Worm (Caenorhabditis elegans) whole organism, L4 larva: ENCODE results near the gene C08F11.13.

Experiments
- ama-1 ChIP-seq: fragments of 150-350 bp; optimal IDR thresholded peaks from 2 replicates; lab custom pipeline; 2014; ENCODE audit warnings: inconsistent platforms, mixed read lengths
- ceh-28 ChIP-seq: fragments of 150-350 bp; optimal IDR thresholded peaks from 2 replicates; lab custom pipeline; 2014; ENCODE audit warnings: missing biosample characterization, missing genetic modification reagents, missing genetic modification characterization
- ceh-82 ChIP-seq: sonication (generic microtip); optimal IDR thresholded peaks from 2 replicates; lab custom pipeline; 2017; ENCODE audit warnings: missing biosample characterization, missing genetic modification characterization
- fkh-10 ChIP-seq: fragments of 150-350 bp; optimal IDR thresholded peaks from 2 replicates; lab custom pipeline; 2014; ENCODE audit warnings: missing biosample characterization, missing genetic modification reagents, missing genetic modification characterization
- hlh-11 ChIP-seq: fragments of 200-800 bp; sonication (Bioruptor generic); optimal IDR thresholded peaks from 2 replicates; lab custom pipeline; 2018; ENCODE audit warnings: mild to moderate bottlenecking, missing genetic modification characterization, missing compliant biosample characterization
- lin-39 ChIP-seq: fragments of 150-350 bp; optimal IDR thresholded peaks from 2 replicates; lab custom pipeline; 2014; ENCODE audit warnings: missing biosample characterization, missing genetic modification reagents, missing genetic modification characterization
- mdl-1 ChIP-seq, 2 experiments: fragments of 150-350 bp in 1 of 2; sonication (generic microtip) in 1 of 2; optimal IDR thresholded peaks; 2 replicates each; lab custom pipeline; 2014 to 2017; ENCODE audit warnings: missing biosample characterization in 2 of 2, missing genetic modification characterization in 2 of 2
- nhr-6 ChIP-seq: fragments of 150-350 bp; optimal IDR thresholded peaks from 2 replicates; lab custom pipeline; 2014; ENCODE audit warnings: missing biosample characterization, missing genetic modification characterization
- tag-97 ChIP-seq: fragments of 200-800 bp; sonication (Bioruptor generic); IDR thresholded peaks from 2 replicates; pipeline ENCODE4 v1.3.6; 2022; ENCODE audit warnings: missing genetic modification characterization, missing compliant biosample characterization
- unc-62 ChIP-seq, 3 experiments: fragments of 150-350 bp in 1 of 3; sonication (generic microtip); optimal IDR thresholded peaks in 2 of 3; peaks in 1 of 3; 1 replicate in 1 of 3; 2 replicates in 2 of 3; lab custom pipeline; 2014 to 2017; ENCODE audit warnings: missing biosample characterization in 3 of 3, missing genetic modification characterization in 3 of 3, missing genetic modification reagents in 3 of 3, missing genotype in 1 of 3

DNA sequence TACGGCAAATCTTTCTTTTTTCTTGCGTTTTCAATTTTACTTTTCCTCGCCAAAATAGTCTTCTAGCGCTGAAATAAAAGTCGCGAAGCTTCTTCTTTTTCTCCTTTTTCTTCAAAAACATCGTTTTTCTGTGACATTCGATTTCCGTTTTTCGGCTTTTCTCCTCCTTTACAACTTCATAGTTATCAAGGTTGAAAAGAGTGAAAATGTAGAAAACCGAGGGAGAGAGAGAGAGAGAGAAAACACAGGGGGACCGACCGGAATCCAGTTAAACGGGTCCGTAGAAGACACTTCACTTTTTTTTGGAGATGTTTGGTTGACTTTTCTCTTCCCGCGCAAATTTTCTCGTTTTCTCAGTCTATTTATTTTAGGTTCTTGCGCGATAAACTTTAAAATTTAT, 45.4 kb downstream of the C08F11.13 start:
- TF ChIP-seq lin-39 (tag; lab: Kevin White, UChicago), result no peak
- no peak for TF ChIP-seq mdl-1 (tag; optimal IDR thresholded peaks at IDR 0.05; lab: Kevin White, UChicago)
- no peak for TF ChIP-seq ceh-28
- no peak for TF ChIP-seq tag-97 (GFP tag; lab: Robert Waterston, UW)
- no peak for TF ChIP-seq hlh-11 (tag; lab: Kevin White, UChicago)
- TF ChIP-seq ama-1, result no peak
- no peak for TF ChIP-seq unc-62 (GFP tag; optimal IDR thresholded peaks at IDR 0.05 in 1 of 2; lab: Kevin White, UChicago)
- TF ChIP-seq unc-62 (tag; optimal IDR thresholded peaks at IDR 0.05; lab: Kevin White, UChicago), result no peak
- TF ChIP-seq ceh-82 (tag; lab: Kevin White, UChicago), result no peak
- TF ChIP-seq nhr-6, result no peak
- TF ChIP-seq fkh-10 (GFP tag; lab: Kevin White, UChicago), result peak; percentile 77
